Worm (Caenorhabditis elegans) whole organism, L2 larva: ENCODE results near the gene wdr-60.

Source experiments
- dmd-4 ChIP-seq: sonication (generic microtip); optimal IDR thresholded peaks from 2 replicates; lab custom pipeline; 2017; ENCODE audit warnings: missing biosample characterization, missing genetic modification characterization
- egl-27 ChIP-seq: sonication (generic microtip); optimal IDR thresholded peaks from 3 replicates; lab custom pipeline; 2017; ENCODE audit warnings: missing biosample characterization, missing genetic modification reagents, missing genetic modification characterization
- mab-5 ChIP-seq: fragments of 150-350 bp; optimal IDR thresholded peaks from 2 replicates; lab custom pipeline; 2014; ENCODE audit warnings: missing biosample characterization, missing genetic modification characterization
- ztf-11 ChIP-seq: sonication (generic microtip); optimal IDR thresholded peaks from 2 replicates; lab custom pipeline; 2017; ENCODE audit warnings: missing biosample characterization, missing genetic modification characterization

DNA sequence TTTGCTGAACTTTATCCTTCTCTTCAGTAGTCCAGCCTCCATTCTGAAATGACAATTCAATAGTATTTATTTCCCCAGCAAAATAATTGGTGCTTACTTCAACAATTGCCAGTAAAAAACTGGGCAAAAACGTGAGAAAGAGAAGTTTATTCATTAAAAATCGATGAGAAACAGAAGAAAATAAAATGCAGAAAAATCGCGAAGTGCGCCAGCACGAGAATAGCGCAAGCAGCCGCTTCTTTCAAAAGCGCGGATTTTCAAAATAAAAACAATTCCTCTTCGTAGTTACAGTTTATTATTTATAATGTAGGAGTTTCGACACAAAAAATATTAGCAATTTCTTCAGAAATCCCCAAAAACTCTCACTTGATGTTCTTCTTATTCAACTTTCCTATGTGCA is 24.1 kb upstream of the wdr-60 start, which contains the start of gene C27F2.9:
- peak; percentile 27 for TF ChIP-seq dmd-4
- no peak for TF ChIP-seq ztf-11
- TF ChIP-seq egl-27, result no peak
- TF ChIP-seq mab-5 (tag; lab: Kevin White, UChicago), result peak; percentile 84
